Fruit fly (Drosophila melanogaster) whole organism, embryonic: ENCODE data around the gene CG5214.

Experiments
- Antp ChIP-seq: fragments of 200-800 bp; sonication (Bioruptor generic); optimal IDR thresholded peaks from 3 replicates; lab custom pipeline; 2016; ENCODE audit warnings: missing biosample characterization, missing genetic modification characterization
- B-H2 ChIP-seq: fragments of 200-800 bp; sonication (Bioruptor generic); optimal IDR thresholded peaks from 2 replicates; lab custom pipeline; 2018; ENCODE audit warnings: missing biosample characterization, mild to moderate bottlenecking, missing genetic modification characterization
- Bdp1 ChIP-seq: fragments of 200-800 bp; sonication (Bioruptor generic); optimal IDR thresholded peaks from 3 replicates; lab custom pipeline; 2016; ENCODE audit warnings: missing biosample characterization, missing genetic modification characterization
- CG10959 ChIP-seq: fragments of 200-800 bp; sonication (Bioruptor generic); IDR thresholded peaks from 2 replicates; pipeline ENCODE4 v1.3.6; 2022; ENCODE audit warnings: missing biosample characterization, missing genetic modification characterization
- CG12155 ChIP-seq: fragments of 200-800 bp; sonication (Bioruptor generic); optimal IDR thresholded peaks from 3 replicates; lab custom pipeline; 2016; ENCODE audit warnings: missing biosample characterization, missing genetic modification characterization
- CG12219 ChIP-seq: fragments of 200-800 bp; sonication (Bioruptor generic); optimal IDR thresholded peaks from 3 replicates; lab custom pipeline; 2018; ENCODE audit warnings: missing biosample characterization, mild to moderate bottlenecking, missing genetic modification characterization
- CG13624 ChIP-seq: fragments of 200-800 bp; sonication (Bioruptor generic); optimal IDR thresholded peaks from 2 replicates; lab custom pipeline; 2016; ENCODE audit warnings: missing biosample characterization, missing genetic modification characterization
- CG18764 ChIP-seq: fragments of 200-800 bp; sonication (Bioruptor generic); optimal IDR thresholded peaks from 3 replicates; lab custom pipeline; 2016; ENCODE audit warnings: missing biosample characterization, missing genetic modification characterization
- CG2116 ChIP-seq: fragments of 200-800 bp; sonication (Bioruptor generic); optimal IDR thresholded peaks from 3 replicates; lab custom pipeline; 2018; ENCODE audit warnings: missing biosample characterization, mild to moderate bottlenecking, missing genetic modification characterization
- CG2129 ChIP-seq: fragments of 200-800 bp; sonication (Bioruptor generic); IDR thresholded peaks from 2 replicates; pipeline ENCODE4 v1.3.6; 2022; ENCODE audit warnings: missing biosample characterization, missing genetic modification characterization; ENCODE audit not compliant: partially characterized antibody
- CG30020 ChIP-seq: fragments of 200-800 bp; optimal IDR thresholded peaks from 2 replicates; lab custom pipeline; 2019; ENCODE audit warnings: missing biosample characterization, mild to moderate bottlenecking, missing genetic modification characterization, moderate library complexity
- CG4730 ChIP-seq: fragments of 200-800 bp; sonication (Bioruptor generic); IDR thresholded peaks from 2 replicates; pipeline ENCODE4 v1.3.6; 2022; ENCODE audit warnings: missing biosample characterization, missing genetic modification characterization
- CG5245 ChIP-seq: fragments of 200-800 bp; sonication (Bioruptor generic); optimal IDR thresholded peaks from 3 replicates; lab custom pipeline; 2016; ENCODE audit warnings: missing biosample characterization, missing genetic modification characterization
- CG6175 ChIP-seq: fragments of 200-800 bp; sonication (Bioruptor generic); IDR thresholded peaks from 3 replicates; pipeline ENCODE4 v1.3.6; 2022; ENCODE audit warnings: missing biosample characterization, missing genetic modification characterization
- CG8944 ChIP-seq: fragments of 200-800 bp; sonication (Bioruptor generic); optimal IDR thresholded peaks from 3 replicates; lab custom pipeline; 2016; ENCODE audit warnings: missing biosample characterization, missing genetic modification characterization
- CG9932 ChIP-seq: fragments of 200-800 bp; sonication (Bioruptor generic); IDR thresholded peaks from 2 replicates; pipeline ENCODE4 v1.3.6; 2022; ENCODE audit warnings: missing biosample characterization, missing genetic modification characterization
- D19A ChIP-seq: fragments of 200-800 bp; optimal IDR thresholded peaks from 3 replicates; lab custom pipeline; 2019; ENCODE audit warnings: missing biosample characterization, mild to moderate bottlenecking, missing genetic modification characterization, moderate library complexity
- Dfd ChIP-seq, 2 experiments: fragments of >200 bp; optimal IDR thresholded peaks; 2 replicates each; lab custom pipeline; 2017; ENCODE audit warnings: missing biosample characterization in 2 of 2, missing genetic modification characterization in 2 of 2
- Doc3 ChIP-seq: fragments of 200-800 bp; sonication (Bioruptor generic); IDR thresholded peaks from 3 replicates; pipeline ENCODE4 v1.3.6; 2022; ENCODE audit warnings: missing biosample characterization, missing genetic modification characterization; ENCODE audit not compliant: partially characterized antibody
- Dref ChIP-seq: fragments of 200-800 bp; sonication (Bioruptor generic); IDR thresholded peaks from 2 replicates; pipeline ENCODE4 v1.3.6; 2022; ENCODE audit warnings: missing biosample characterization, missing genetic modification characterization
- Drgx ChIP-seq: fragments of 200-800 bp; sonication (Bioruptor generic); IDR thresholded peaks from 2 replicates; pipeline ENCODE4 v1.3.6; 2022; ENCODE audit warnings: missing biosample characterization, missing genetic modification characterization
- Ets65A ChIP-seq: fragments of 200-800 bp; sonication (Bioruptor generic); peaks from one replicate; lab custom pipeline; 2016; ENCODE audit warnings: missing biosample characterization, missing genetic modification characterization
- Gug ChIP-seq: fragments of 200-800 bp; sonication (Bioruptor generic); IDR thresholded peaks from 4 replicates; pipeline ENCODE4 v1.3.6; 2022; ENCODE audit warnings: missing biosample characterization, missing genetic modification characterization
- HHEX ChIP-seq: fragments of 200-800 bp; sonication (Bioruptor generic); optimal IDR thresholded peaks from 3 replicates; lab custom pipeline; 2017; ENCODE audit warnings: missing biosample characterization, mild to moderate bottlenecking, missing genetic modification characterization, missing genetic modification reagents
- Jarid2 ChIP-seq: fragments of 200-800 bp; sonication (Bioruptor generic); optimal IDR thresholded peaks from 3 replicates; lab custom pipeline; 2017; ENCODE audit warnings: mild to moderate bottlenecking, missing biosample characterization, missing genetic modification reagents, missing genetic modification characterization
- NFAT ChIP-seq: fragments of 200-800 bp; sonication (Bioruptor generic); IDR thresholded peaks from 2 replicates; pipeline ENCODE4 v1.3.6; 2022; ENCODE audit warnings: missing biosample characterization, missing genetic modification characterization
- Oli ChIP-seq: fragments of 200-800 bp; sonication (Bioruptor generic); optimal IDR thresholded peaks from 2 replicates; lab custom pipeline; 2018; ENCODE audit warnings: missing biosample characterization, mild to moderate bottlenecking, missing genetic modification characterization, moderate library complexity
- Optix ChIP-seq: fragments of 200-800 bp; sonication (Bioruptor generic); IDR thresholded peaks from 3 replicates; pipeline ENCODE4 v1.3.6; 2022; ENCODE audit warnings: missing biosample characterization, missing genetic modification characterization
- Ptx1 ChIP-seq: fragments of 200-800 bp; sonication (Bioruptor generic); IDR thresholded peaks from 2 replicates; pipeline ENCODE4 v1.3.6; 2022; ENCODE audit warnings: missing biosample characterization, missing genetic modification characterization
- Sry-β ChIP-seq: fragments of 200-800 bp; sonication (Bioruptor generic); optimal IDR thresholded peaks from 2 replicates; lab custom pipeline; 2018; ENCODE audit warnings: missing biosample characterization, mild to moderate bottlenecking, missing genetic modification characterization, moderate library complexity
- Trl ChIP-seq, 3 experiments: fragments of >200 bp in 2 of 3; fragments of 200-800 bp in 1 of 3; sonication (Bioruptor generic) in 1 of 3; optimal IDR thresholded peaks; 2 replicates in 1 of 3; 3 replicates in 2 of 3; lab custom pipeline; 2016 to 2017; ENCODE audit warnings: missing biosample characterization in 1 of 3, missing genetic modification characterization in 1 of 3
- ac ChIP-seq: fragments of 200-800 bp; sonication (Bioruptor generic); optimal IDR thresholded peaks from 3 replicates; lab custom pipeline; 2017; ENCODE audit warnings: missing biosample characterization, mild to moderate bottlenecking, missing genetic modification characterization
- aop ChIP-seq: fragments of 200-800 bp; sonication (Bioruptor generic); IDR thresholded peaks from 2 replicates; pipeline ENCODE4 v1.3.6; 2022; ENCODE audit warnings: missing biosample characterization, missing genetic modification characterization
- cwo ChIP-seq: fragments of 200-800 bp; sonication (Bioruptor generic); optimal IDR thresholded peaks from 3 replicates; lab custom pipeline; 2017; ENCODE audit warnings: missing biosample characterization, missing genetic modification characterization, mild to moderate bottlenecking, moderate library complexity, missing genetic modification reagents
- ems ChIP-seq: fragments of 200-800 bp; sonication (Bioruptor generic); optimal IDR thresholded peaks from 3 replicates; lab custom pipeline; 2016; ENCODE audit warnings: missing biosample characterization, missing genetic modification characterization
- esg ChIP-seq: fragments of 200-800 bp; sonication (Bioruptor generic); conservative IDR thresholded peaks from 2 replicates; pipeline ENCODE4 v1.3.6; 2022; ENCODE audit warnings: missing biosample characterization, missing genetic modification characterization
- gce ChIP-seq: fragments of 200-800 bp; sonication (Bioruptor generic); IDR thresholded peaks from 3 replicates; pipeline ENCODE4 v1.3.6; 2022; ENCODE audit warnings: missing biosample characterization, missing genetic modification characterization
- gcm ChIP-seq: fragments of 200-800 bp; sonication (Bioruptor generic); optimal IDR thresholded peaks from 2 replicates; lab custom pipeline; 2019; ENCODE audit warnings: missing biosample characterization, mild to moderate bottlenecking, missing genetic modification characterization, moderate library complexity
- gro ChIP-seq: fragments of 200-800 bp; sonication (Bioruptor generic); optimal IDR thresholded peaks from 2 replicates; lab custom pipeline; 2016; ENCODE audit warnings: missing biosample characterization, missing genetic modification characterization
- nmo ChIP-seq: fragments of 200-800 bp; sonication (Bioruptor generic); optimal IDR thresholded peaks from 2 replicates; lab custom pipeline; 2018; ENCODE audit warnings: missing biosample characterization, mild to moderate bottlenecking, missing genetic modification characterization, moderate library complexity
- nom ChIP-seq: fragments of 200-800 bp; sonication (Bioruptor generic); optimal IDR thresholded peaks from 2 replicates; lab custom pipeline; 2017; ENCODE audit warnings: missing biosample characterization, missing genetic modification characterization, mild to moderate bottlenecking, moderate library complexity, missing genetic modification reagents
- pum ChIP-seq: fragments of 200-800 bp; sonication (Bioruptor generic); optimal IDR thresholded peaks from 2 replicates; lab custom pipeline; 2016; ENCODE audit warnings: missing biosample characterization, missing genetic modification characterization
- pzg ChIP-seq: fragments of 200-800 bp; sonication (Bioruptor generic); optimal IDR thresholded peaks from 3 replicates; lab custom pipeline; 2018; ENCODE audit warnings: missing biosample characterization, mild to moderate bottlenecking, missing genetic modification characterization, moderate library complexity
- sens-2 ChIP-seq: fragments of 200-800 bp; sonication (Bioruptor generic); IDR thresholded peaks from 2 replicates; pipeline ENCODE4 v1.3.6; 2022; ENCODE audit warnings: missing biosample characterization, missing genetic modification characterization
- slou ChIP-seq: fragments of 200-800 bp; sonication (Bioruptor generic); optimal IDR thresholded peaks from 3 replicates; lab custom pipeline; 2016; ENCODE audit warnings: missing biosample characterization, missing genetic modification characterization
- sug ChIP-seq: fragments of 200-800 bp; optimal IDR thresholded peaks from 2 replicates; lab custom pipeline; 2019; ENCODE audit warnings: missing biosample characterization, mild to moderate bottlenecking, missing genetic modification characterization, moderate library complexity
- tgo ChIP-seq: fragments of 200-800 bp; sonication (Bioruptor generic); IDR thresholded peaks from 3 replicates; pipeline ENCODE4 v1.3.6; 2022; ENCODE audit warnings: missing biosample characterization, missing genetic modification characterization
- tin ChIP-seq: fragments of 200-800 bp; sonication (Bioruptor generic); optimal IDR thresholded peaks from 3 replicates; lab custom pipeline; 2016; ENCODE audit warnings: missing biosample characterization, missing genetic modification characterization
- unpg ChIP-seq: fragments of 200-800 bp; sonication (Bioruptor generic); optimal IDR thresholded peaks from 3 replicates; lab custom pipeline; 2018; ENCODE audit warnings: missing biosample characterization, mild to moderate bottlenecking, missing genetic modification characterization, moderate library complexity
- zen2 ChIP-seq: fragments of 200-800 bp; sonication (Bioruptor generic); IDR thresholded peaks from 3 replicates; pipeline ENCODE4 v1.3.6; 2022; ENCODE audit warnings: missing biosample characterization, missing genetic modification characterization; ENCODE audit not compliant: partially characterized antibody
- zfh1 ChIP-seq: fragments of 200-800 bp; sonication (Bioruptor generic); IDR thresholded peaks from 3 replicates; pipeline ENCODE4 v1.3.6; 2022; ENCODE audit warnings: missing biosample characterization, missing genetic modification characterization

The CG5214 gene

DNA sequence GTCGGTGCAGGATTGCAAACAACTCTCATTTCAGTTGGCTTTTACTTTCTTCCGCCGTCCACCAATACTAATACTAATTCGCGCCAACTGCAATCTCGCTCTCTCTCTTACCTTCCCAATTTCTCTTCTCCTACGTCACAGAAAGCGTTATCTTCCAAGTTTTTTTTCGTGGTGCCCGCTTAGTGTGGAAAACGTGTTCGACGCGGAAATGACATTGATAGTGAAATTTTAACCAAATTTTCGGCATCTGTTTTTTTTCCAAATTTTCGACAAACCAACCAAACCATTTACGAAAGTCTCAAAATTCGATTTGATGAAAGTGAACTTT is 46.7 kb upstream of the CG5214 start, which contains the start of gene cu (continued):
- TF ChIP-seq Dfd (GFP tag; optimal IDR thresholded peaks at IDR 0.05; lab: Kevin White, UChicago) (peak in 1 of 2 experiments; percentile 28), ac (GFP tag; lab: Kevin White, UChicago) (no peak), Gug (GFP tag; lab: Robert Waterston, UW) (no peak), CG12219 (GFP tag; lab: Kevin White, UChicago) (no peak), Optix (GFP tag; lab: Robert Waterston, UW) (peak; percentile 85; the same call in 2 of the 3 replicates), CG5245 (no peak), tgo (GFP tag; lab: Robert Waterston, UW) (no peak), Trl (optimal IDR thresholded peaks at IDR 0.05; lab: Kevin White, UChicago) (peak; percentile 54 to 58), Trl (GFP tag; optimal IDR thresholded peaks at IDR 0.05; lab: Kevin White, UChicago) (no peak), tin (GFP tag; lab: Kevin White, UChicago) (no peak), aop (GFP tag; lab: Robert Waterston, UW) (peak; percentile 49; the same call in 1 of the 2 replicates), ems (GFP tag; lab: Kevin White, UChicago) (no peak), nom (GFP tag; lab: Kevin White, UChicago) (no peak), unpg (no peak), Doc3 (no peak), esg (GFP tag; lab: Robert Waterston, UW) (no peak), Jarid2 (GFP tag; lab: Kevin White, UChicago) (no peak)

DNA sequence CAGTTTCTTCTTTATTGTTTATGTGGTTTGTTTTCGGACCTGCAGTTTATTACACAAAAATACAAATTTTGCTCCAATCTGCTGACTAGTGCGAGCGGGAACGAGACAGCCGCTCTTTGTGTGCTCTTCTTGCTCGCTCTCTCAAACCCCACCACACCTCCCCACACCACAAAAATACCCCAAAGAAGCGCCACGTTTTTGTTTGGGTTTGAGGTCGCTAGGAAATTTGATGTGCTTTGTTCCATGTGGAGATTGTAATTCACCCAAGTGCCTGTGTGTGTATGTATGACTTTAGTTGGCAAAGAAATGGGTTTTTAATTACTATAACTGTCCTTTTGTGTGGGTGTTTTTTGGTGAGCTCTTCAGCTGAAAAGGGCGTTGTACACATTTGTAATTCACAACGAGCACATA is 46.0 kb upstream of the CG5214 start:
- TF ChIP-seq zen2 (GFP tag; lab: Robert Waterston, UW), result no peak
- no peak for TF ChIP-seq Bdp1 (GFP tag; lab: Kevin White, UChicago)
- TF ChIP-seq pum, result no peak
- TF ChIP-seq zfh1 (GFP tag; lab: Robert Waterston, UW), result no peak
- peak; percentile 60; the same call in 1 of the 2 replicates for TF ChIP-seq NFAT (GFP tag; lab: Robert Waterston, UW)
- TF ChIP-seq sug, result peak; percentile 52
- TF ChIP-seq CG9932 (GFP tag; lab: Robert Waterston, UW), result no peak
- TF ChIP-seq gro, result peak; percentile 18
- no peak for TF ChIP-seq pzg (GFP tag; lab: Kevin White, UChicago)
- TF ChIP-seq B-H2 (GFP tag; lab: Kevin White, UChicago), result no peak
- 0 out of 3 replicates have a peak, but pooled peaks have one; percentile 23 for TF ChIP-seq CG6175 (GFP tag; lab: Robert Waterston, UW)
- no peak for TF ChIP-seq CG18764
- peak; percentile 47; the same call in 1 of the 2 replicates for TF ChIP-seq Drgx (GFP tag; lab: Robert Waterston, UW)
- TF ChIP-seq Dref (GFP tag; lab: Robert Waterston, UW), result no peak
- no peak for TF ChIP-seq Oli
- TF ChIP-seq nmo (GFP tag; lab: Kevin White, UChicago), result no peak
- no peak for TF ChIP-seq CG8944
- TF ChIP-seq CG13624 (GFP tag; lab: Kevin White, UChicago), result peak; percentile 12
- no peak for TF ChIP-seq gcm (GFP tag; lab: Kevin White, UChicago)
- TF ChIP-seq gce, result no peak
- no peak for TF ChIP-seq D19A (tag; lab: Kevin White, UChicago)
- no peak for TF ChIP-seq CG5245
- no peak for TF ChIP-seq slou (GFP tag; lab: Kevin White, UChicago)
- no peak for TF ChIP-seq CG2129
- peak; percentile 79 for TF ChIP-seq cwo (GFP tag; lab: Kevin White, UChicago)
- TF ChIP-seq Ptx1, result no peak
- TF ChIP-seq CG10959, result no peak
- no peak for TF ChIP-seq sens-2
- no peak for TF ChIP-seq CG2116
- TF ChIP-seq CG30020 (tag; lab: Kevin White, UChicago), result no peak
- no peak for TF ChIP-seq Sry-β (GFP tag; lab: Kevin White, UChicago)
- TF ChIP-seq CG4730 (GFP tag; lab: Robert Waterston, UW), result no peak
- no peak for TF ChIP-seq HHEX (GFP tag; lab: Kevin White, UChicago)
- peak; percentile 57 for TF ChIP-seq Ets65A (GFP tag; lab: Kevin White, UChicago)
- no peak for TF ChIP-seq CG12155 (GFP tag; lab: Kevin White, UChicago)
- TF ChIP-seq Antp, result no peak
